Fruit fly (Drosophila melanogaster): ENCODE data around the gene Or33a.

Or33a gene

dm6 chr2L:11965610-11966594 lies 31.6 kb downstream of the Or33a start (continued):
- TF ChIP-seq CG32767 (GFP tag; IDR thresholded peaks at IDR 0.05) (no peak), CG17359 (tag; optimal IDR thresholded peaks at IDR 0.05) (no peak), sens (GFP tag) (peak; percentile 79), CG2712 (tag; optimal IDR thresholded peaks at IDR 0.05) (no peak), CG17568 (GFP tag; optimal IDR thresholded peaks at IDR 0.05) (no peak), CG5953 (GFP tag; IDR thresholded peaks at IDR 0.05) (no peak), ems (GFP tag; optimal IDR thresholded peaks at IDR 0.05) (no peak), CG7745 (tag; optimal IDR thresholded peaks at IDR 0.05) (no peak), HLHmδ (GFP tag; optimal IDR thresholded peaks at IDR 0.05) (no peak), odd (GFP tag; optimal IDR thresholded peaks at IDR 0.05) (no peak), CG14710 (tag; optimal IDR thresholded peaks at IDR 0.05) (no peak), ftz-f1 (GFP tag; optimal IDR thresholded peaks at IDR 0.05) (no peak), CrebB (tag; optimal IDR thresholded peaks at IDR 0.05) (no peak), CG10321 (GFP tag; IDR thresholded peaks at IDR 0.05) (no peak), Ssrp (tag; optimal IDR thresholded peaks at IDR 0.05) (no peak), cg (GFP tag; optimal IDR thresholded peaks at IDR 0.05) (peak; percentile 5), CG10565 (GFP tag; optimal IDR thresholded peaks at IDR 0.05) (no peak), CG11247 (GFP tag; IDR thresholded peaks at IDR 0.05) (0 out of 2 replicates have a peak, but pooled peaks have one; percentile 8), Meics (GFP tag; optimal IDR thresholded peaks at IDR 0.05) (no peak), CG16779 (GFP tag; IDR thresholded peaks at IDR 0.05) (no peak), zfh2 (GFP tag; optimal IDR thresholded peaks at IDR 0.05) (no peak), CG12299 (tag; optimal IDR thresholded peaks at IDR 0.05) (no peak)

- TF ChIP-seq cwo (GFP tag; optimal IDR thresholded peaks at IDR 0.05) (peak; percentile 1), CG11247 (GFP tag; IDR thresholded peaks at IDR 0.05) (no peak), CG11723 (GFP tag; optimal IDR thresholded peaks at IDR 0.05) (no peak), zen (tag; optimal IDR thresholded peaks at IDR 0.05) (peak; percentile 59), gem (tag; optimal IDR thresholded peaks at IDR 0.05) (no peak), CG11093 (GFP tag; IDR thresholded peaks at IDR 0.05) (no peak), dati (GFP tag; IDR thresholded peaks at IDR 0.05) (no peak), tio (GFP tag; optimal IDR thresholded peaks at IDR 0.05) (no peak), CG6791 (GFP tag; IDR thresholded peaks at IDR 0.05; ENCODE audit: partially characterized antibody) (no peak), NFAT (GFP tag; IDR thresholded peaks at IDR 0.05) (no peak), cad (GFP tag; optimal IDR thresholded peaks at IDR 0.05) (peak; percentile 40), CG12769 (tag; optimal IDR thresholded peaks at IDR 0.05) (no peak), HLH54F (GFP tag; optimal IDR thresholded peaks at IDR 0.05) (no peak), Fer3 (tag; optimal IDR thresholded peaks at IDR 0.05) (no peak), oc (tag; optimal IDR thresholded peaks at IDR 0.05) (no peak), CG5245 (GFP tag; optimal IDR thresholded peaks at IDR 0.05) (no peak), ssp (GFP tag; IDR thresholded peaks at IDR 0.05) (no peak), pros (GFP tag; optimal IDR thresholded peaks at IDR 0.05) (peak; percentile 10), Hr3 (GFP tag; optimal IDR thresholded peaks at IDR 0.05) (no peak), sim (GFP tag; IDR thresholded peaks at IDR 0.05) (no peak), CG10267 (tag; optimal IDR thresholded peaks at IDR 0.05) (no peak), Bgb (GFP tag; IDR thresholded peaks at IDR 0.05; ENCODE audit: partially characterized antibody) (no peak), CG10959 (GFP tag; IDR thresholded peaks at IDR 0.05) (no peak), Optix (GFP tag; IDR thresholded peaks at IDR 0.05) (no peak), lab (GFP tag; optimal IDR thresholded peaks at IDR 0.05) (no peak), Hr51 (GFP tag; optimal IDR thresholded peaks at IDR 0.05) (no peak), ATbp (GFP tag; optimal IDR thresholded peaks at IDR 0.05) (no peak)
These were observed 34.4 kb downstream of the Or33a start for dm6 chr2L:11968581-11969272.

Data from whole organism, embryonic.